Worm (Caenorhabditis elegans): ENCODE data around the gene inft-2.
A peak's percentile ranks its signal among the peaks of the same experiment; 100 is the strongest.

inft-2 gene

ce11 chrV:13002070-13002469 is at the start of gene inft-2:
inft-2 (plus strand) TSS chrV:13002317.
- TF ChIP-seq fos-1 (tag; optimal IDR thresholded peaks at IDR 0.05) (peak; percentile 27), nhr-23 (tag; optimal IDR thresholded peaks at IDR 0.05) (no peak)

ce11 chrV:12953702-12954101 is 48.4 kb upstream of the inft-2 start, which contains the start of gene eif-3.K:
eif-3.K (plus strand) TSS chrV:12954002.
- TF ChIP-seq nhr-12 (tag; optimal IDR thresholded peaks at IDR 0.05) = no peak
- TF ChIP-seq unc-39 (tag; optimal IDR thresholded peaks at IDR 0.05) = no peak
- TF ChIP-seq F13H6.1 (tag; optimal IDR thresholded peaks at IDR 0.05) = no peak
- no peak for TF ChIP-seq alr-1 (tag; optimal IDR thresholded peaks at IDR 0.05)
- TF ChIP-seq mab-5 (tag; optimal IDR thresholded peaks at IDR 0.05) = no peak
- TF ChIP-seq mdl-1 (tag; optimal IDR thresholded peaks at IDR 0.05) = no peak
- TF ChIP-seq lin-13 (GFP tag; optimal IDR thresholded peaks at IDR 0.05) = no peak
- TF ChIP-seq nhr-129 (tag; optimal IDR thresholded peaks at IDR 0.05) = no peak
- TF ChIP-seq aly-2 (tag; optimal IDR thresholded peaks at IDR 0.05) = no peak
- TF ChIP-seq nhr-237 (tag; optimal IDR thresholded peaks at IDR 0.05) = no peak
- TF ChIP-seq crh-2 (tag; optimal IDR thresholded peaks at IDR 0.05) = no peak
- no peak for TF ChIP-seq zag-1 (tag; optimal IDR thresholded peaks at IDR 0.05)
- no peak for TF ChIP-seq skn-1 (tag; optimal IDR thresholded peaks at IDR 0.05)
- no peak for TF ChIP-seq ama-1 (optimal IDR thresholded peaks at IDR 0.05)
- no peak for TF ChIP-seq ztf-4 (tag; optimal IDR thresholded peaks at IDR 0.05)
- TF ChIP-seq ztf-11 (tag; optimal IDR thresholded peaks at IDR 0.05) = no peak

- TF ChIP-seq ztf-4 (tag; optimal IDR thresholded peaks at IDR 0.05) = no peak
- no peak for TF ChIP-seq gmeb-1 (tag; optimal IDR thresholded peaks at IDR 0.05)
- no peak for TF ChIP-seq fos-1 (tag; optimal IDR thresholded peaks at IDR 0.05)
Measured at ce11 chrV:12954261-12954660, 47.9 kb upstream of the inft-2 start.

ce11 chrV:12961085-12961560 is 41.0 kb upstream of the inft-2 start, which contains the start of gene mpst-7:
mpst-7 (minus strand) TSS chrV:12961135.
- peak; percentile 20 for TF ChIP-seq nhr-25 (tag; optimal IDR thresholded peaks at IDR 0.05)
- TF ChIP-seq mab-5 (tag; optimal IDR thresholded peaks at IDR 0.05) = no peak
- peak; percentile 35 for TF ChIP-seq fos-1 (tag; optimal IDR thresholded peaks at IDR 0.05)

ce11 chrV:12963192-12963591 is 38.9 kb upstream of the inft-2 start, which contains the start of gene hrg-9:
hrg-9 (minus strand) TSS chrV:12963343.
- TF ChIP-seq nhr-237 (tag; optimal IDR thresholded peaks at IDR 0.05) = no peak
- TF ChIP-seq ceh-16 (tag; optimal IDR thresholded peaks at IDR 0.05) = no peak
- peak; percentile 6 for TF ChIP-seq fos-1 (tag; optimal IDR thresholded peaks at IDR 0.05)
- TF ChIP-seq nhr-10 (tag; optimal IDR thresholded peaks at IDR 0.05) = no peak
- TF ChIP-seq crh-2 (tag; optimal IDR thresholded peaks at IDR 0.05) = peak; percentile 3
- no peak for TF ChIP-seq lin-13 (GFP tag; optimal IDR thresholded peaks at IDR 0.05)
- peak in 1 of 2 experiments; percentile 33 for TF ChIP-seq lsy-2 (tag; optimal IDR thresholded peaks at IDR 0.05)
- TF ChIP-seq nhr-25 (tag; optimal IDR thresholded peaks at IDR 0.05) = peak; percentile 34
- TF ChIP-seq nhr-129 (tag; optimal IDR thresholded peaks at IDR 0.05) = peak; percentile 96

- no peak for TF ChIP-seq ztf-4 (tag; optimal IDR thresholded peaks at IDR 0.05)
- TF ChIP-seq unc-62 (GFP tag; optimal IDR thresholded peaks at IDR 0.05) = no peak
- no peak for TF ChIP-seq lin-39 (tag; optimal IDR thresholded peaks at IDR 0.05)
- no peak for TF ChIP-seq sma-3 (GFP tag; optimal IDR thresholded peaks at IDR 0.05)
Measured at ce11 chrV:12964076-12964475, 38.0 kb upstream of the inft-2 start, which contains the start of gene srd-35. srd-35 (plus strand) TSS chrV:12964376.

- TF ChIP-seq nhr-77 (tag; optimal IDR thresholded peaks at IDR 0.05) (no peak), nhr-25 (tag; optimal IDR thresholded peaks at IDR 0.05) (no peak), gmeb-1 (tag; optimal IDR thresholded peaks at IDR 0.05) (no peak), R02D3.7 (tag; optimal IDR thresholded peaks at IDR 0.05) (no peak), crh-2 (tag; optimal IDR thresholded peaks at IDR 0.05) (no peak), ztf-11 (tag; optimal IDR thresholded peaks at IDR 0.05) (no peak), peb-1 (tag; optimal IDR thresholded peaks at IDR 0.05) (no peak), ZK546.5 (tag; optimal IDR thresholded peaks at IDR 0.05) (no peak), lin-11 (tag; optimal IDR thresholded peaks at IDR 0.05) (no peak), nhr-237 (tag; optimal IDR thresholded peaks at IDR 0.05) (no peak), unc-62 (GFP tag; optimal IDR thresholded peaks at IDR 0.05) (no peak), nhr-11 (tag; optimal IDR thresholded peaks at IDR 0.05) (no peak)
Measured at ce11 chrV:12967110-12967509, 35.0 kb upstream of the inft-2 start, which contains the start of gene R186.3. R186.3 (minus strand) TSS chrV:12967210.

All from whole organism, L2 larva.